Fruit fly (Drosophila melanogaster) whole organism, wandering third instar larva: ENCODE measurements around the gene Cenp-C.
A peak's percentile ranks its signal among the peaks of the same experiment; 100 is the strongest.

Source experiments
- CG32264 ChIP-seq: fragments of 200-800 bp; sonication (Bioruptor generic); optimal IDR thresholded peaks from 2 replicates; lab custom pipeline; 2016; ENCODE audit warnings: missing biosample characterization, missing genetic modification characterization
- CG9705 ChIP-seq: fragments of 200-800 bp; sonication (Bioruptor generic); optimal IDR thresholded peaks from 2 replicates; lab custom pipeline; 2018; ENCODE audit warnings: missing biosample characterization, mild to moderate bottlenecking, missing genetic modification characterization
- CrebA ChIP-seq: fragments of 200-800 bp; sonication (Bioruptor generic); optimal IDR thresholded peaks from 2 replicates; lab custom pipeline; 2016; ENCODE audit warnings: missing biosample characterization, mild to moderate bottlenecking, missing genetic modification characterization, borderline replicate concordance
- Dfd ChIP-seq: fragments of >200 bp; optimal IDR thresholded peaks from 2 replicates; lab custom pipeline; 2017; ENCODE audit warnings: missing biosample characterization, missing genetic modification characterization
- Hnf4 ChIP-seq: fragments of 200-800 bp; sonication (Bioruptor generic); optimal IDR thresholded peaks from 2 replicates; lab custom pipeline; 2016; ENCODE audit warnings: missing biosample characterization, mild to moderate bottlenecking, missing genetic modification characterization
- OdsH ChIP-seq: fragments of 200-800 bp; sonication (Bioruptor generic); optimal IDR thresholded peaks from 2 replicates; lab custom pipeline; 2016; ENCODE audit warnings: missing biosample characterization, mild to moderate bottlenecking, missing genetic modification characterization
- Vsx2 ChIP-seq: fragments of 200-300, 225-300 bp; sonication (Bioruptor generic); optimal IDR thresholded peaks from 2 replicates; lab custom pipeline; 2018; ENCODE audit warnings: missing biosample characterization, missing genetic modification characterization; ENCODE audit not compliant: partially characterized antibody
- ey ChIP-seq: fragments of 200-800 bp; sonication (Bioruptor generic); optimal IDR thresholded peaks from 2 replicates; lab custom pipeline; 2016; ENCODE audit warnings: missing biosample characterization, missing genetic modification characterization
- fru ChIP-seq: fragments of 200-800 bp; sonication (Bioruptor generic); optimal IDR thresholded peaks from 3 replicates; lab custom pipeline; 2016; ENCODE audit warnings: missing biosample characterization, mild to moderate bottlenecking, missing genetic modification characterization
- h ChIP-seq: fragments of 200-800 bp; sonication (Bioruptor generic); optimal IDR thresholded peaks from 3 replicates; lab custom pipeline; 2016; ENCODE audit warnings: missing biosample characterization, mild to moderate bottlenecking, missing genetic modification characterization
- psq ChIP-seq: fragments of 200-800 bp; sonication (Bioruptor generic); optimal IDR thresholded peaks from 3 replicates; lab custom pipeline; 2017; ENCODE audit warnings: missing biosample characterization, mild to moderate bottlenecking, missing genetic modification characterization, moderate library complexity
- rgr ChIP-seq: fragments of 200-800 bp; sonication (Bioruptor generic); optimal IDR thresholded peaks from 3 replicates; lab custom pipeline; 2016; ENCODE audit warnings: missing biosample characterization, mild to moderate bottlenecking, missing genetic modification characterization

- TF ChIP-seq Vsx2 (GFP tag; lab: Kevin White, UChicago) = no peak
- no peak for TF ChIP-seq rgr (GFP tag; lab: Kevin White, UChicago)
- no peak for TF ChIP-seq Dfd (GFP tag; lab: Kevin White, UChicago)
- no peak for TF ChIP-seq CG32264
- no peak for TF ChIP-seq fru
- no peak for TF ChIP-seq Hnf4 (GFP tag; lab: Kevin White, UChicago)
- TF ChIP-seq psq (GFP tag; lab: Kevin White, UChicago) = no peak
- no peak for TF ChIP-seq ey (GFP tag; lab: Kevin White, UChicago)
- no peak for TF ChIP-seq CG9705 (GFP tag; lab: Kevin White, UChicago)
- no peak for TF ChIP-seq OdsH
- TF ChIP-seq CrebA = no peak
- peak; percentile 75 for TF ChIP-seq h (GFP tag; lab: Kevin White, UChicago)
Measured at dm6 chr3R:8523668-8524067, 40.2 kb upstream of the Cenp-C start, which contains the start of gene CG31259.
